Fruit fly (Drosophila melanogaster) whole organism, wandering third instar larva: ENCODE data around the gene dyw.

ENCODE experiments used
- Abd-B ChIP-seq: fragments of >200 bp; optimal IDR thresholded peaks from 2 replicates; lab custom pipeline; 2017; ENCODE audit warnings: missing biosample characterization, missing genetic modification characterization
- Sp1 ChIP-seq: fragments of 200-800 bp; sonication (Bioruptor generic); optimal IDR thresholded peaks from 3 replicates; lab custom pipeline; 2019; ENCODE audit warnings: missing biosample characterization, mild to moderate bottlenecking, missing genetic modification characterization, moderate library complexity
- jim ChIP-seq: fragments of 175-275, 200-325 bp; sonication (Bioruptor generic); optimal IDR thresholded peaks from 2 replicates; lab custom pipeline; 2016; ENCODE audit warnings: missing biosample characterization, mild to moderate bottlenecking, missing genetic modification characterization
- pan ChIP-seq: fragments of >200 bp; optimal IDR thresholded peaks from 2 replicates; lab custom pipeline; 2017
- psq ChIP-seq: fragments of 200-800 bp; sonication (Bioruptor generic); optimal IDR thresholded peaks from 3 replicates; lab custom pipeline; 2017; ENCODE audit warnings: missing biosample characterization, mild to moderate bottlenecking, missing genetic modification characterization, moderate library complexity

- no peak for TF ChIP-seq jim (GFP tag; lab: Kevin White, UChicago)
- TF ChIP-seq psq (GFP tag; lab: Kevin White, UChicago): no peak
- no peak for TF ChIP-seq pan (lab: Kevin White, UChicago)
- TF ChIP-seq Abd-B (GFP tag; lab: Kevin White, UChicago): no peak
- no peak for TF ChIP-seq Sp1 (GFP tag; lab: Kevin White, UChicago)
Measured at dm6 chrX:2657220-2657619, 36.5 kb downstream of the dyw start.
